Fruit fly (Drosophila melanogaster) whole organism, embryonic: ENCODE data around the gene mRpS26.

Source experiments
- Adf1 ChIP-seq: fragments of 200-800 bp; sonication (Bioruptor generic); IDR thresholded peaks from 2 replicates; pipeline ENCODE4 v1.3.6; 2022; ENCODE audit warnings: missing biosample characterization, missing genetic modification characterization
- CG1024 ChIP-seq: fragments of 200-800 bp; sonication (Bioruptor generic); IDR thresholded peaks from 2 replicates; pipeline ENCODE4 v1.3.6; 2022; ENCODE audit warnings: missing biosample characterization, missing genetic modification characterization
- CG10431 ChIP-seq: fragments of 200-800 bp; sonication (Bioruptor generic); optimal IDR thresholded peaks from 3 replicates; lab custom pipeline; 2018; ENCODE audit warnings: missing biosample characterization, mild to moderate bottlenecking, missing genetic modification characterization
- CG12769 ChIP-seq: fragments of 200-800 bp; sonication (Bioruptor generic); optimal IDR thresholded peaks from 2 replicates; lab custom pipeline; 2019; ENCODE audit warnings: missing biosample characterization, mild to moderate bottlenecking, missing genetic modification characterization, moderate library complexity
- CG12942 ChIP-seq: fragments of 200-800 bp; sonication (Bioruptor generic); optimal IDR thresholded peaks from 3 replicates; lab custom pipeline; 2016; ENCODE audit warnings: missing biosample characterization, missing genetic modification characterization
- CG13287 ChIP-seq: fragments of 200-800 bp; sonication (Bioruptor generic); IDR thresholded peaks from 2 replicates; pipeline ENCODE4 v1.3.6; 2022; ENCODE audit warnings: missing biosample characterization, missing genetic modification characterization; ENCODE audit not compliant: partially characterized antibody
- CG14050 ChIP-seq: fragments of 200-800 bp; sonication (Bioruptor generic); IDR thresholded peaks from 3 replicates; pipeline ENCODE4 v1.3.6; 2022; ENCODE audit warnings: missing biosample characterization, missing genetic modification characterization
- CG15479 ChIP-seq: fragments of 200-800 bp; sonication (Bioruptor generic); optimal IDR thresholded peaks from 3 replicates; lab custom pipeline; 2019; ENCODE audit warnings: missing biosample characterization, mild to moderate bottlenecking, missing genetic modification characterization, moderate library complexity
- CG16815 ChIP-seq: fragments of 200-800 bp; sonication (Bioruptor generic); optimal IDR thresholded peaks from 3 replicates; lab custom pipeline; 2017; ENCODE audit warnings: missing biosample characterization, mild to moderate bottlenecking, missing genetic modification characterization
- CG17385 ChIP-seq: fragments of 200-800 bp; sonication (Bioruptor generic); optimal IDR thresholded peaks from 3 replicates; lab custom pipeline; 2018; ENCODE audit warnings: missing biosample characterization, mild to moderate bottlenecking, missing genetic modification characterization
- CG30020 ChIP-seq: fragments of 200-800 bp; optimal IDR thresholded peaks from 2 replicates; lab custom pipeline; 2019; ENCODE audit warnings: missing biosample characterization, mild to moderate bottlenecking, missing genetic modification characterization, moderate library complexity
- CG30403 ChIP-seq: fragments of 200-800 bp; sonication (Bioruptor generic); optimal IDR thresholded peaks from 3 replicates; lab custom pipeline; 2016; ENCODE audit warnings: missing biosample characterization, missing genetic modification characterization
- CG30431 ChIP-seq: fragments of 200-800 bp; sonication (Bioruptor generic); optimal IDR thresholded peaks from 2 replicates; lab custom pipeline; 2017; ENCODE audit warnings: missing biosample characterization, missing genetic modification characterization
- CG3407 ChIP-seq: fragments of 200-800 bp; sonication (Bioruptor generic); optimal IDR thresholded peaks from 2 replicates; lab custom pipeline; 2018; ENCODE audit warnings: missing biosample characterization, mild to moderate bottlenecking, missing genetic modification characterization
- CG34224 ChIP-seq: fragments of 200-800 bp; sonication (Bioruptor generic); IDR thresholded peaks from 3 replicates; pipeline ENCODE4 v1.3.6; 2022; ENCODE audit warnings: missing biosample characterization, missing genetic modification characterization; ENCODE audit not compliant: partially characterized antibody
- CG7357 ChIP-seq: fragments of 200-800 bp; sonication (Bioruptor generic); IDR thresholded peaks from 3 replicates; pipeline ENCODE4 v1.3.6; 2022; ENCODE audit warnings: missing biosample characterization, missing genetic modification characterization
- CG7963 ChIP-seq: fragments of 200-800 bp; sonication (Bioruptor generic); IDR thresholded peaks from 3 replicates; pipeline ENCODE4 v1.3.6; 2022; ENCODE audit warnings: missing biosample characterization, missing genetic modification characterization; ENCODE audit not compliant: partially characterized antibody
- CG8944 ChIP-seq: fragments of 200-800 bp; sonication (Bioruptor generic); optimal IDR thresholded peaks from 3 replicates; lab custom pipeline; 2016; ENCODE audit warnings: missing biosample characterization, missing genetic modification characterization
- Chrac-16 ChIP-seq: fragments of 200-800 bp; sonication (Bioruptor generic); optimal IDR thresholded peaks from 3 replicates; lab custom pipeline; 2016; ENCODE audit warnings: missing biosample characterization, missing genetic modification characterization
- CoRest ChIP-seq: fragments of 200-800 bp; sonication (Bioruptor generic); optimal IDR thresholded peaks from 3 replicates; lab custom pipeline; 2018; ENCODE audit warnings: missing biosample characterization, mild to moderate bottlenecking, missing genetic modification characterization, moderate library complexity
- Dfd ChIP-seq, 2 experiments: fragments of >200 bp; optimal IDR thresholded peaks; 2 replicates each; lab custom pipeline; 2017; ENCODE audit warnings: missing biosample characterization in 2 of 2, missing genetic modification characterization in 2 of 2
- Drgx ChIP-seq: fragments of 200-800 bp; sonication (Bioruptor generic); IDR thresholded peaks from 2 replicates; pipeline ENCODE4 v1.3.6; 2022; ENCODE audit warnings: missing biosample characterization, missing genetic modification characterization
- HLH3B ChIP-seq: fragments of 200-800 bp; sonication (Bioruptor generic); IDR thresholded peaks from 2 replicates; pipeline ENCODE4 v1.3.6; 2022; ENCODE audit warnings: missing biosample characterization, missing genetic modification characterization
- HmgD ChIP-seq: fragments of 200-800 bp; sonication (Bioruptor generic); optimal IDR thresholded peaks from 3 replicates; lab custom pipeline; 2016; ENCODE audit warnings: missing biosample characterization, missing genetic modification characterization
- Pdp1 ChIP-seq, 2 experiments: fragments of 200-800 bp; sonication (Bioruptor generic); optimal IDR thresholded peaks; 3 replicates each; lab custom pipeline; 2016; ENCODE audit warnings: missing biosample characterization in 2 of 2, missing genetic modification characterization in 2 of 2, mild to moderate bottlenecking in 1 of 2, moderate library complexity in 1 of 2
- Sox100B ChIP-seq: fragments of 200-800 bp; sonication (Bioruptor generic); optimal IDR thresholded peaks from 3 replicates; lab custom pipeline; 2018; ENCODE audit warnings: missing biosample characterization, mild to moderate bottlenecking, missing genetic modification characterization
- Trl ChIP-seq, 3 experiments: fragments of >200 bp in 2 of 3; fragments of 200-800 bp in 1 of 3; sonication (Bioruptor generic) in 1 of 3; optimal IDR thresholded peaks; 2 replicates in 1 of 3; 3 replicates in 2 of 3; lab custom pipeline; 2016 to 2017; ENCODE audit warnings: missing biosample characterization in 1 of 3, missing genetic modification characterization in 1 of 3
- Usf ChIP-seq: fragments of 200-800 bp; sonication (Bioruptor generic); optimal IDR thresholded peaks from 2 replicates; lab custom pipeline; 2017; ENCODE audit warnings: missing genotype, missing biosample characterization, missing genetic modification characterization
- Xbp1 ChIP-seq: fragments of 200-800 bp; sonication (Bioruptor generic); optimal IDR thresholded peaks from 3 replicates; lab custom pipeline; 2016; ENCODE audit warnings: missing biosample characterization, mild to moderate bottlenecking, missing genetic modification characterization
- amos ChIP-seq: fragments of 200-800 bp; sonication (Bioruptor generic); IDR thresholded peaks from 2 replicates; pipeline ENCODE4 v1.3.6; 2022; ENCODE audit warnings: missing biosample characterization, missing genetic modification characterization; ENCODE audit not compliant: partially characterized antibody
- ap ChIP-seq: fragments of 200-800 bp; sonication (Bioruptor generic); IDR thresholded peaks from 2 replicates; pipeline ENCODE4 v1.3.6; 2022; ENCODE audit warnings: missing biosample characterization, missing genetic modification characterization
- bsh ChIP-seq, 2 experiments: fragments of 200-800 bp; sonication (Bioruptor generic); optimal IDR thresholded peaks; 2 replicates each; lab custom pipeline; 2017 to 2018; ENCODE audit warnings: mild to moderate bottlenecking in 2 of 2, missing biosample characterization in 2 of 2, missing genetic modification characterization in 2 of 2, moderate library complexity in 1 of 2
- cg ChIP-seq: fragments of 200-800 bp; sonication (Bioruptor generic); optimal IDR thresholded peaks from 3 replicates; lab custom pipeline; 2019; ENCODE audit warnings: missing biosample characterization, mild to moderate bottlenecking, missing genetic modification characterization, moderate library complexity
- chm ChIP-seq: fragments of 200-800 bp; sonication (Bioruptor generic); IDR thresholded peaks from 2 replicates; pipeline ENCODE4 v1.3.6; 2022; ENCODE audit warnings: missing biosample characterization, missing genetic modification characterization
- grau ChIP-seq: fragments of 200-800 bp; optimal IDR thresholded peaks from 3 replicates; lab custom pipeline; 2019; ENCODE audit warnings: missing biosample characterization, mild to moderate bottlenecking, missing genetic modification characterization, moderate library complexity
- gsb-n ChIP-seq: fragments of 200-800 bp; sonication (Bioruptor generic); optimal IDR thresholded peaks from 3 replicates; lab custom pipeline; 2018; ENCODE audit warnings: missing biosample characterization, mild to moderate bottlenecking, missing genetic modification characterization
- klu ChIP-seq: fragments of 200-800 bp; sonication (Bioruptor generic); IDR thresholded peaks from 2 replicates; pipeline ENCODE4 v1.3.6; 2022; ENCODE audit warnings: missing biosample characterization, missing genetic modification characterization
- mam ChIP-seq: fragments of 200-800 bp; sonication (Bioruptor generic); optimal IDR thresholded peaks from 3 replicates; lab custom pipeline; 2016; ENCODE audit warnings: missing biosample characterization, missing genetic modification characterization
- nmo ChIP-seq: fragments of 200-800 bp; sonication (Bioruptor generic); optimal IDR thresholded peaks from 2 replicates; lab custom pipeline; 2018; ENCODE audit warnings: missing biosample characterization, mild to moderate bottlenecking, missing genetic modification characterization, moderate library complexity
- nom ChIP-seq: fragments of 200-800 bp; sonication (Bioruptor generic); optimal IDR thresholded peaks from 2 replicates; lab custom pipeline; 2017; ENCODE audit warnings: missing biosample characterization, missing genetic modification characterization, mild to moderate bottlenecking, moderate library complexity, missing genetic modification reagents
- p53 ChIP-seq: fragments of 200-800 bp; sonication (Bioruptor generic); optimal IDR thresholded peaks from 2 replicates; lab custom pipeline; 2016; ENCODE audit warnings: missing biosample characterization, missing genetic modification characterization
- pum ChIP-seq: fragments of 200-800 bp; sonication (Bioruptor generic); optimal IDR thresholded peaks from 2 replicates; lab custom pipeline; 2016; ENCODE audit warnings: missing biosample characterization, missing genetic modification characterization
- salm ChIP-seq: fragments of 200-800 bp; sonication (Bioruptor generic); optimal IDR thresholded peaks from 2 replicates; lab custom pipeline; 2018; ENCODE audit warnings: missing biosample characterization, mild to moderate bottlenecking, missing genetic modification characterization
- schlank ChIP-seq: fragments of 200-800 bp; sonication (Bioruptor generic); optimal IDR thresholded peaks from 2 replicates; lab custom pipeline; 2018; ENCODE audit warnings: missing biosample characterization, mild to moderate bottlenecking, missing genetic modification characterization
- sima ChIP-seq: fragments of 200-800 bp; sonication (Bioruptor generic); optimal IDR thresholded peaks from 2 replicates; lab custom pipeline; 2016; ENCODE audit warnings: missing biosample characterization, missing genetic modification characterization
- trh ChIP-seq: fragments of 200-800 bp; sonication (Bioruptor generic); optimal IDR thresholded peaks from 2 replicates; lab custom pipeline; 2016; ENCODE audit warnings: missing biosample characterization, missing genetic modification characterization
- vnd ChIP-seq: fragments of 200-800 bp; sonication (Bioruptor generic); IDR thresholded peaks from 3 replicates; pipeline ENCODE4 v1.3.6; 2022; ENCODE audit warnings: missing biosample characterization, missing genetic modification characterization; ENCODE audit not compliant: partially characterized antibody
- zen2 ChIP-seq: fragments of 200-800 bp; sonication (Bioruptor generic); IDR thresholded peaks from 3 replicates; pipeline ENCODE4 v1.3.6; 2022; ENCODE audit warnings: missing biosample characterization, missing genetic modification characterization; ENCODE audit not compliant: partially characterized antibody

mRpS26 gene

DNA sequence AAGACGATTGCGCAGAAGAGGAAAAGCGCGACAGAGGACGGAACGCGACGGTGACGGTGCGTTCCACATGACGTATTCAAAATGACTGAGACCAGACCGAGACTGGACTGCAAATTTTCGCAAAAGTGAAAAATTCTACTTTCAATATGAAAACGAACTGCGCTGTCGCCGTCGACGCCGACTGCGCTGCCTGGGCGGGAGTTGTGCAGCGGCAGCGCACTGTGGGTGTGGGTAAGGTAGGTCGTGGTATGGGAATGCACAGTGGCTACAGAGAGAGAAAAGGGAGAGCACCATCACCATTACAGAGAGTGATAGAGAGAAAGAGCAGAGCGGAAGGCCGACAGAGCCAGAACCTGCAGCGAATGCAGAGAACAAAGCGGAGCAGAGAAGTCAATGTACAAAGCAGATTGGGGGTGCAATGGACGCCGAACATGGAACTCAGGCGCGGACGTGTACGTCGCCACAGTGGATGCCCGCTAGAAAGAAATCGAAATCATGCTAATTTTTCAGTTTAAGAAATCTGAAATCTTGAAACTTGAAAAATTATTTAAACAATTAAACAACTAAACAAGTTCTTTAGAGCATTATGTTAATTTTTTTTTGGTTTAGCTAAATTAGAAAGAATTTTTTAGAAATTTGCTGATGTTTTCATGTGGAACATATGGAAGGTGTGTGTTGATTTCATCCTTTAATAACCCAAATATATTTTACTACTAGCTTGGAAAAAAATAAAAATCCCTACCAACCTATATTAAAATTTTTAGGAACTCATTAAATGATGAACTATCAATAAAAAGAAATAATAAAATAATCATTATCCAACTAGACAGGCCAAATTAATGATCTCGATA is 41.5 kb upstream of the mRpS26 start, which contains the start of gene Eip75B (continued):
- TF ChIP-seq CG14050 (GFP tag; lab: Robert Waterston, UW) (no peak), Dfd (GFP tag; optimal IDR thresholded peaks at IDR 0.05; lab: Kevin White, UChicago) (no peak), pum (no peak), HmgD (GFP tag; lab: Kevin White, UChicago) (no peak), sima (GFP tag; lab: Kevin White, UChicago) (no peak), CG15479 (GFP tag; lab: Kevin White, UChicago) (peak; percentile 37), vnd (GFP tag; lab: Robert Waterston, UW) (no peak), zen2 (GFP tag; lab: Robert Waterston, UW) (0 out of 3 replicates have a peak, but pooled peaks have one; percentile 16), bsh (GFP tag; optimal IDR thresholded peaks at IDR 0.05; lab: Kevin White, UChicago) (peak in 1 of 2 experiments; percentile 37), Sox100B (GFP tag; lab: Kevin White, UChicago) (peak; percentile 34), Usf (GFP tag; lab: Kevin White, UChicago) (no peak), Drgx (GFP tag; lab: Robert Waterston, UW) (peak; percentile 43; the same call in 1 of the 2 replicates), Xbp1 (GFP tag; lab: Kevin White, UChicago) (no peak), cg (peak; percentile 38), Chrac-16 (GFP tag; lab: Kevin White, UChicago) (peak; percentile 7), CG30403 (GFP tag; lab: Kevin White, UChicago) (peak; percentile 31), CG8944 (GFP tag; lab: Kevin White, UChicago) (no peak), Trl (optimal IDR thresholded peaks at IDR 0.05; lab: Kevin White, UChicago) (peak in 1 of 2 experiments; percentile 87), Trl (GFP tag; optimal IDR thresholded peaks at IDR 0.05; lab: Kevin White, UChicago) (no peak), nmo (GFP tag; lab: Kevin White, UChicago) (peak; percentile 46), p53 (GFP tag; lab: Kevin White, UChicago) (peak; percentile 66), ap (GFP tag; lab: Robert Waterston, UW) (no peak), klu (GFP tag; lab: Robert Waterston, UW) (no peak), CG1024 (GFP tag; lab: Robert Waterston, UW) (0 out of 2 replicates have a peak, but pooled peaks have one; percentile 3), CG12769 (tag; lab: Kevin White, UChicago) (no peak), Adf1 (GFP tag; lab: Robert Waterston, UW) (peak; percentile 68), gsb-n (peak; percentile 12), CG13287 (GFP tag; lab: Robert Waterston, UW) (no peak), amos (GFP tag; lab: Robert Waterston, UW) (no peak), CG7357 (GFP tag; lab: Robert Waterston, UW) (no peak), mam (GFP tag; lab: Kevin White, UChicago) (no peak), CG30020 (no peak), CG12942 (GFP tag; lab: Kevin White, UChicago) (no peak), trh (no peak), CG7963 (GFP tag; lab: Robert Waterston, UW) (no peak), schlank (tag; lab: Kevin White, UChicago) (no peak), CG16815 (GFP tag; lab: Kevin White, UChicago) (peak; percentile 14), grau (tag; lab: Kevin White, UChicago) (peak; percentile 84), CG3407 (GFP tag; lab: Kevin White, UChicago) (peak; percentile 15), Pdp1 (GFP tag; optimal IDR thresholded peaks at IDR 0.05; lab: Kevin White, UChicago) (no peak), nom (GFP tag; lab: Kevin White, UChicago) (peak; percentile 59), chm (no peak), CG17385 (no peak), CG10431 (GFP tag; lab: Kevin White, UChicago) (no peak), HLH3B (GFP tag; lab: Robert Waterston, UW) (no peak), CoRest (peak; percentile 18), salm (tag; lab: Kevin White, UChicago) (no peak), CG30431 (GFP tag; lab: Kevin White, UChicago) (no peak), CG34224 (no peak)
